Fruit fly (Drosophila melanogaster): ENCODE results near the gene CG13282.

Gene CG13282

DNA sequence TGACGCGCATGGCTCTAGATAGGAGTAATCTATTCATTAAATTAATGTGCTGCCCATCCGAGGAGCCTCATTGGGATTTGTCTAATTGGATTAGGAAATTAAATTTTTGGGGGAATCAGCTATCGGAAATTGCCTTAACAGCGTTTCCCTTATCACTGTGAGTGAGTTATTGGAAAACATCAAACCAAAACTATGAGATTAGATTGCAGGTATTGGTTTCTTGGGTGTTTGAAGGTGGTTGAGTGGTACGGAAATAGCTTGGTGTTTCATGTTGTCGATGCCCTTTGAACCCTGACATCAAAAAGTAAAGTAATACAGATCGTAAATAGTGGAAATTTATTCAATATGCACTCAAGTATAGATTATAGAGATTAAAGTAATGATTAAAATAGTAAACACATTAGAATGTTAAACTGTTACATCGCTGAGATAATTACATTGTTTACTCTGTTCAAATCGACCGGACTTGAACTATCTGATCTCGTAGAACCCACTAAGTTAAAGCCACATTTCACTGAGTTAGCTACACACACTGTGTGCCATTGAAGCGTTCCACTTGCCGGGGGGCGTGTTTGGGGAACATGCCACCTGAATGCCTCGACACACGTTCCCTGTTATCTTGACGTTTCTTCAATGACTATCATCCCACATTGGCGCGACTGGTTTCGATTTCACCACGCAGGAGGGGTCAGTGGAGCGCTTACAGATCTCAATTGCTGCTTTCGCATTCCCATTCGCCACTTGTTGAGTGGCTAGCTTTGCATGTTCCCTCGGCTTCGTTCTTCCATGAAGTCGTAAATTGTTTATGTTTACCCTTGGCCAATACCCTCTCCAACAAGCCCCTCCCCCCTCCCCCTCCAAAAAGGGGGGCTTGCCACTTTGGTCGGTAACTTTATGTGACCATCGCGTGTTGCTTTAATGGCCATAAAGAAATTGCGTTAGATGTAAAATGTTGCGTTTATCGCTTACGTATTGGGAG is 48.9 kb upstream of the CG13282 start (continued):
- no peak for TF ChIP-seq CG3838 (GFP tag; optimal IDR thresholded peaks at IDR 0.05)
- peak; percentile 11 for TF ChIP-seq Hey (tag; optimal IDR thresholded peaks at IDR 0.05)
- no peak for TF ChIP-seq fd96Cb (tag; optimal IDR thresholded peaks at IDR 0.05)
- TF ChIP-seq CG18764 (GFP tag; optimal IDR thresholded peaks at IDR 0.05): no peak
- no peak for TF ChIP-seq Six4 (GFP tag; optimal IDR thresholded peaks at IDR 0.05)
- no peak for TF ChIP-seq gcm (GFP tag; optimal IDR thresholded peaks at IDR 0.05)
- TF ChIP-seq CrebB (tag; optimal IDR thresholded peaks at IDR 0.05): no peak
- TF ChIP-seq Dfd (GFP tag; optimal IDR thresholded peaks at IDR 0.05): no peak
- TF ChIP-seq CG10431 (GFP tag; optimal IDR thresholded peaks at IDR 0.05): no peak
- peak; percentile 56; the same call in 2 of the 4 replicates for TF ChIP-seq chinmo (GFP tag; IDR thresholded peaks at IDR 0.05; ENCODE audit: partially characterized antibody)
- TF ChIP-seq crol (GFP tag; IDR thresholded peaks at IDR 0.05): peak; percentile 85
- peak; percentile 9 for TF ChIP-seq CG10209 (GFP tag; optimal IDR thresholded peaks at IDR 0.05)
- TF ChIP-seq CG9797 (GFP tag; optimal IDR thresholded peaks at IDR 0.05): no peak
- no peak for TF ChIP-seq CG3407 (GFP tag; optimal IDR thresholded peaks at IDR 0.05)
- TF ChIP-seq otp (GFP tag; IDR thresholded peaks at IDR 0.05): 0 out of 3 replicates have a peak, but pooled peaks have one; percentile 32
- peak; percentile 47; the same call in 2 of the 3 replicates for TF ChIP-seq ci (GFP tag; IDR thresholded peaks at IDR 0.05)
- no peak for TF ChIP-seq p53 (GFP tag; optimal IDR thresholded peaks at IDR 0.05)
- TF ChIP-seq cato (GFP tag; optimal IDR thresholded peaks at IDR 0.05; ENCODE audit: borderline replicate concordance): no peak
- TF ChIP-seq ATbp (GFP tag; optimal IDR thresholded peaks at IDR 0.05): peak; percentile 21
- no peak for TF ChIP-seq CG30403 (GFP tag; optimal IDR thresholded peaks at IDR 0.05)
- TF ChIP-seq gem (tag; optimal IDR thresholded peaks at IDR 0.05): no peak
- no peak for TF ChIP-seq chif (GFP tag; optimal IDR thresholded peaks at IDR 0.05)
- peak; percentile 17; the same call in 1 of the 2 replicates for TF ChIP-seq Drgx (GFP tag; IDR thresholded peaks at IDR 0.05)
- no peak for TF ChIP-seq sens-2 (GFP tag; IDR thresholded peaks at IDR 0.05)
- no peak for TF ChIP-seq repo (GFP tag; optimal IDR thresholded peaks at IDR 0.05)
- peak; percentile 9 for TF ChIP-seq cwo (GFP tag; optimal IDR thresholded peaks at IDR 0.05)
- no peak for TF ChIP-seq ttk (GFP tag; IDR thresholded peaks at IDR 0.05)
- TF ChIP-seq CG12299 (tag; optimal IDR thresholded peaks at IDR 0.05): no peak
- TF ChIP-seq dan (GFP tag; IDR thresholded peaks at IDR 0.05): no peak
- TF ChIP-seq klu (GFP tag; IDR thresholded peaks at IDR 0.05): no peak
- no peak for TF ChIP-seq trh (GFP tag; optimal IDR thresholded peaks at IDR 0.05)
- TF ChIP-seq CG34376 (GFP tag; optimal IDR thresholded peaks at IDR 0.05): peak; percentile 84
- no peak for TF ChIP-seq odd (GFP tag; optimal IDR thresholded peaks at IDR 0.05)
- no peak for TF ChIP-seq CG34224 (GFP tag; IDR thresholded peaks at IDR 0.05; ENCODE audit: partially characterized antibody)
- TF ChIP-seq Lim3 (GFP tag; IDR thresholded peaks at IDR 0.05): peak; percentile 10; the same call in 1 of the 2 replicates
- no peak for TF ChIP-seq fu2 (GFP tag; optimal IDR thresholded peaks at IDR 0.05)
- TF ChIP-seq ftz-f1 (GFP tag; optimal IDR thresholded peaks at IDR 0.05): peak; percentile 30
- TF ChIP-seq mirr (GFP tag; optimal IDR thresholded peaks at IDR 0.05): peak; percentile 98
- TF ChIP-seq Poxn (GFP tag; IDR thresholded peaks at IDR 0.05): no peak
- TF ChIP-seq CG4424 (GFP tag; optimal IDR thresholded peaks at IDR 0.05): no peak
- peak in 1 of 2 experiments; percentile 97 for TF ChIP-seq Hr78 (GFP tag; optimal IDR thresholded peaks at IDR 0.05)
- TF ChIP-seq CG16815 (GFP tag; optimal IDR thresholded peaks at IDR 0.05): no peak
- no peak for TF ChIP-seq schlank (tag; optimal IDR thresholded peaks at IDR 0.05)
- TF ChIP-seq CG3163 (GFP tag; optimal IDR thresholded peaks at IDR 0.05): no peak
- peak; percentile 58 for TF ChIP-seq grn (GFP tag; optimal IDR thresholded peaks at IDR 0.05)
- TF ChIP-seq oc (tag; optimal IDR thresholded peaks at IDR 0.05): no peak
- TF ChIP-seq CG4360 (GFP tag; IDR thresholded peaks at IDR 0.05): no peak
- TF ChIP-seq Pdp1 (GFP tag; optimal IDR thresholded peaks at IDR 0.05): peak in 1 of 2 experiments; percentile 61
